Fruit fly (Drosophila melanogaster) whole organism, prepupa: ENCODE results near the gene CG34334.

ENCODE experiments used
- CG10631 ChIP-seq: fragments of 200-800 bp; sonication (Bioruptor generic); optimal IDR thresholded peaks from 2 replicates; lab custom pipeline; 2016; ENCODE audit warnings: missing biosample characterization, missing genetic modification characterization
- CG10669 ChIP-seq: fragments of 200-800 bp; sonication (Bioruptor generic); optimal IDR thresholded peaks from 3 replicates; lab custom pipeline; 2018; ENCODE audit warnings: missing biosample characterization, mild to moderate bottlenecking, missing genetic modification characterization, moderate library complexity
- CG11294 ChIP-seq: fragments of 200-800 bp; sonication (Bioruptor generic); IDR thresholded peaks from 2 replicates; pipeline ENCODE4 v1.3.6; 2022; ENCODE audit warnings: missing biosample characterization, missing genetic modification characterization
- CG11762 ChIP-seq: fragments of 200-800 bp; sonication (Bioruptor generic); optimal IDR thresholded peaks from 3 replicates; lab custom pipeline; 2016; ENCODE audit warnings: missing biosample characterization, missing genetic modification characterization; ENCODE audit not compliant: insufficient read depth
- CG11902 ChIP-seq: fragments of 200-800 bp; sonication (Bioruptor generic); optimal IDR thresholded peaks from 3 replicates; lab custom pipeline; 2016; ENCODE audit warnings: missing biosample characterization, missing genetic modification characterization
- CG15336 ChIP-seq: fragments of 200-800 bp; sonication (Bioruptor generic); IDR thresholded peaks from 2 replicates; pipeline ENCODE4 v1.3.6; 2022; ENCODE audit warnings: missing biosample characterization, missing genetic modification characterization
- CG1621 ChIP-seq: fragments of 200-800 bp; sonication (Bioruptor generic); optimal IDR thresholded peaks from 3 replicates; lab custom pipeline; 2018; ENCODE audit warnings: missing biosample characterization, mild to moderate bottlenecking, missing genetic modification characterization
- CG3032 ChIP-seq: fragments of 200-800 bp; optimal IDR thresholded peaks from 2 replicates; lab custom pipeline; 2019; ENCODE audit warnings: missing biosample characterization, mild to moderate bottlenecking, missing genetic modification characterization, moderate library complexity
- CG32006 ChIP-seq: fragments of 200-800 bp; sonication (Bioruptor generic); optimal IDR thresholded peaks from 3 replicates; lab custom pipeline; 2017; ENCODE audit warnings: missing biosample characterization, mild to moderate bottlenecking, missing genetic modification characterization
- CG34406 ChIP-seq: fragments of 200-800 bp; sonication (Bioruptor generic); optimal IDR thresholded peaks from 3 replicates; lab custom pipeline; 2016; ENCODE audit warnings: missing biosample characterization, missing genetic modification characterization
- CG3919 ChIP-seq: fragments of 200-800 bp; sonication (Bioruptor generic); optimal IDR thresholded peaks from 3 replicates; lab custom pipeline; 2016; ENCODE audit warnings: missing biosample characterization, missing genetic modification characterization
- CG6163 ChIP-seq: fragments of 200-800 bp; sonication (Bioruptor generic); IDR thresholded peaks from 3 replicates; pipeline ENCODE4 v1.3.6; 2022; ENCODE audit warnings: missing biosample characterization, missing genetic modification characterization
- CG6276 ChIP-seq: fragments of 200-800 bp; sonication (Bioruptor generic); optimal IDR thresholded peaks from 2 replicates; lab custom pipeline; 2017; ENCODE audit warnings: missing biosample characterization, mild to moderate bottlenecking, missing genetic modification characterization
- CG6808 ChIP-seq: fragments of 200-800 bp; sonication (Bioruptor generic); optimal IDR thresholded peaks from 3 replicates; lab custom pipeline; 2017; ENCODE audit warnings: missing biosample characterization, missing genetic modification characterization, mild to moderate bottlenecking, moderate library complexity, missing genetic modification reagents
- CG6854 ChIP-seq: fragments of 200-800 bp; sonication (Bioruptor generic); optimal IDR thresholded peaks from 2 replicates; lab custom pipeline; 2017; ENCODE audit warnings: missing biosample characterization, mild to moderate bottlenecking, missing genetic modification characterization
- CG7368 ChIP-seq: fragments of 200-800 bp; sonication (Bioruptor generic); optimal IDR thresholded peaks from 3 replicates; lab custom pipeline; 2016; ENCODE audit warnings: missing biosample characterization, missing genetic modification characterization
- CG8119 ChIP-seq: fragments of 200-800 bp; sonication (Bioruptor generic); IDR thresholded peaks from 3 replicates; pipeline ENCODE4 v1.3.6; 2022; ENCODE audit warnings: missing biosample characterization, missing genetic modification characterization
- CG8319 ChIP-seq: fragments of 200-800 bp; sonication (Bioruptor generic); optimal IDR thresholded peaks from 3 replicates; lab custom pipeline; 2016; ENCODE audit warnings: missing biosample characterization, missing genetic modification characterization
- Eip75B ChIP-seq: fragments of 200-800 bp; sonication (Bioruptor generic); optimal IDR thresholded peaks from 3 replicates; lab custom pipeline; 2016; ENCODE audit warnings: missing biosample characterization, missing genetic modification characterization
- Eip78C ChIP-seq: fragments of 200-800 bp; sonication (Bioruptor generic); peaks from one replicate; lab custom pipeline; 2016; ENCODE audit warnings: missing biosample characterization, missing genetic modification characterization
- Eip93F ChIP-seq: fragments of 200-800 bp; sonication (Bioruptor generic); optimal IDR thresholded peaks from 2 replicates; lab custom pipeline; 2016; ENCODE audit warnings: missing biosample characterization, mild to moderate bottlenecking, missing genetic modification characterization
- Ets21C ChIP-seq: fragments of 200-800 bp; sonication (Bioruptor generic); optimal IDR thresholded peaks from 3 replicates; lab custom pipeline; 2016; ENCODE audit warnings: missing biosample characterization, missing genetic modification characterization
- Ets96B ChIP-seq: fragments of 200-800 bp; optimal IDR thresholded peaks from 2 replicates; lab custom pipeline; 2019; ENCODE audit warnings: missing biosample characterization, mild to moderate bottlenecking, missing genetic modification characterization, moderate library complexity
- Hr38 ChIP-seq: sonication (Bioruptor generic); optimal IDR thresholded peaks from 2 replicates; lab custom pipeline; 2016; ENCODE audit warnings: missing biosample characterization, missing genetic modification characterization
- Hr39 ChIP-seq: fragments of 200-800 bp; sonication (Bioruptor generic); optimal IDR thresholded peaks from 2 replicates; lab custom pipeline; 2016; ENCODE audit warnings: missing biosample characterization, missing genetic modification characterization
- Hr4 ChIP-seq: fragments of 200-800 bp; sonication (Bioruptor generic); optimal IDR thresholded peaks from 3 replicates; lab custom pipeline; 2016; ENCODE audit warnings: missing biosample characterization, missing genetic modification characterization
- Met ChIP-seq: fragments of 200-800 bp; sonication (Bioruptor generic); optimal IDR thresholded peaks from 3 replicates; lab custom pipeline; 2016; ENCODE audit warnings: missing biosample characterization, missing genetic modification characterization
- OdsH ChIP-seq: fragments of 200-800 bp; sonication (Bioruptor generic); optimal IDR thresholded peaks from 3 replicates; lab custom pipeline; 2016; ENCODE audit warnings: missing biosample characterization, missing genetic modification characterization
- Smox ChIP-seq: fragments of 200-800 bp; sonication (Bioruptor generic); optimal IDR thresholded peaks from 3 replicates; lab custom pipeline; 2016; ENCODE audit warnings: missing biosample characterization, missing genetic modification characterization
- Sox102F ChIP-seq: fragments of 200-800 bp; sonication (Bioruptor generic); optimal IDR thresholded peaks from 2 replicates; lab custom pipeline; 2016; ENCODE audit warnings: missing biosample characterization, mild to moderate bottlenecking, missing genetic modification characterization
- Sox15 ChIP-seq: fragments of 200-800 bp; sonication (Bioruptor generic); optimal IDR thresholded peaks from 3 replicates; lab custom pipeline; 2016; ENCODE audit warnings: missing biosample characterization, missing genetic modification characterization
- achi ChIP-seq: fragments of 200-800 bp; sonication (Bioruptor generic); optimal IDR thresholded peaks from 3 replicates; lab custom pipeline; 2016; ENCODE audit warnings: missing biosample characterization, missing genetic modification characterization
- acj6 ChIP-seq: fragments of 200-800 bp; sonication (Bioruptor generic); optimal IDR thresholded peaks from 3 replicates; lab custom pipeline; 2016; ENCODE audit warnings: missing biosample characterization, missing genetic modification characterization
- cyc ChIP-seq: fragments of 200-800 bp; sonication (Bioruptor generic); optimal IDR thresholded peaks from 3 replicates; lab custom pipeline; 2016; ENCODE audit warnings: missing biosample characterization, missing genetic modification characterization
- dac ChIP-seq: fragments of 200-800 bp; sonication (Bioruptor generic); optimal IDR thresholded peaks from 2 replicates; lab custom pipeline; 2017; ENCODE audit warnings: missing biosample characterization, mild to moderate bottlenecking, missing genetic modification characterization
- dsx ChIP-seq: fragments of 200-800 bp; optimal IDR thresholded peaks from 3 replicates; lab custom pipeline; 2019; ENCODE audit warnings: missing biosample characterization, mild to moderate bottlenecking, missing genetic modification characterization, moderate library complexity; ENCODE audit not compliant: poor library complexity, severe bottlenecking
- esn ChIP-seq: fragments of 200-800 bp; sonication (Bioruptor generic); optimal IDR thresholded peaks from 2 replicates; lab custom pipeline; 2016; ENCODE audit warnings: missing biosample characterization, mild to moderate bottlenecking, missing genetic modification characterization, moderate library complexity
- fd59A ChIP-seq: fragments of 200-800 bp; sonication (Bioruptor generic); optimal IDR thresholded peaks from 2 replicates; lab custom pipeline; 2017; ENCODE audit warnings: missing biosample characterization, mild to moderate bottlenecking, missing genetic modification characterization, missing genetic modification reagents
- fkh ChIP-seq: fragments of 200-800 bp; sonication (Bioruptor generic); optimal IDR thresholded peaks from 3 replicates; lab custom pipeline; 2017; ENCODE audit warnings: missing biosample characterization, mild to moderate bottlenecking, missing genetic modification characterization, moderate library complexity
- lz ChIP-seq: fragments of 200-800 bp; sonication (Bioruptor generic); optimal IDR thresholded peaks from 3 replicates; lab custom pipeline; 2016; ENCODE audit warnings: missing biosample characterization, missing genetic modification characterization
- net ChIP-seq: fragments of 200-800 bp; sonication (Bioruptor generic); optimal IDR thresholded peaks from 3 replicates; lab custom pipeline; 2016; ENCODE audit warnings: missing biosample characterization, missing genetic modification characterization
- salr ChIP-seq, 2 experiments: fragments of 200-800 bp; sonication (Bioruptor generic); optimal IDR thresholded peaks; 3 replicates each; lab custom pipeline; 2016 to 2018; ENCODE audit warnings: missing biosample characterization in 2 of 2, missing genetic modification characterization in 2 of 2, mild to moderate bottlenecking in 1 of 2
- spab ChIP-seq: fragments of 200-800 bp; sonication (Bioruptor generic); optimal IDR thresholded peaks from 2 replicates; lab custom pipeline; 2017; ENCODE audit warnings: missing biosample characterization, mild to moderate bottlenecking, missing genetic modification characterization, missing genetic modification reagents
- ss ChIP-seq, 2 experiments: fragments of 200-800 bp; sonication (Bioruptor generic); optimal IDR thresholded peaks; 2 replicates in 1 of 2; 3 replicates in 1 of 2; lab custom pipeline; 2017 to 2018; ENCODE audit warnings: mild to moderate bottlenecking in 2 of 2, missing biosample characterization in 2 of 2, missing genetic modification characterization in 2 of 2, moderate library complexity in 1 of 2
- svp ChIP-seq: fragments of 200-800 bp; sonication (Bioruptor generic); peaks from one replicate; lab custom pipeline; 2016; ENCODE audit warnings: missing biosample characterization, missing genetic modification characterization
- topi ChIP-seq: fragments of 200-800 bp; sonication (Bioruptor generic); optimal IDR thresholded peaks from 3 replicates; lab custom pipeline; 2016; ENCODE audit warnings: missing biosample characterization, missing genetic modification characterization
- vri ChIP-seq: fragments of 200-800 bp; sonication (Bioruptor generic); optimal IDR thresholded peaks from 3 replicates; lab custom pipeline; 2016; ENCODE audit warnings: missing biosample characterization, mild to moderate bottlenecking, missing genetic modification characterization

The CG34334 gene

dm6 chrX:22833534-22833933, 39.1 kb upstream of the CG34334 start (continued):
- TF ChIP-seq ss (GFP tag; optimal IDR thresholded peaks at IDR 0.05; lab: Kevin White, UChicago), result peak; percentile 10 to 35
- TF ChIP-seq CG11762 (GFP tag; lab: Kevin White, UChicago), result peak; percentile 64
- peak; percentile 74 to 77 for TF ChIP-seq salr (GFP tag; optimal IDR thresholded peaks at IDR 0.05; lab: Kevin White, UChicago)
- peak; percentile 69 for TF ChIP-seq cyc (GFP tag; lab: Kevin White, UChicago)
- peak; percentile 69 for TF ChIP-seq Ets96B
- TF ChIP-seq achi (GFP tag; lab: Kevin White, UChicago), result peak; percentile 82
- TF ChIP-seq Eip78C (GFP tag; lab: Kevin White, UChicago), result peak; percentile 93
- TF ChIP-seq CG6276 (GFP tag; lab: Kevin White, UChicago), result peak; percentile 82
- TF ChIP-seq Eip75B (GFP tag; lab: Kevin White, UChicago), result peak; percentile 72
- peak; percentile 53 for TF ChIP-seq spab (GFP tag; lab: Kevin White, UChicago)
- peak; percentile 77 for TF ChIP-seq fd59A (GFP tag; lab: Kevin White, UChicago)
- TF ChIP-seq dac (GFP tag; lab: Kevin White, UChicago), result peak; percentile 84
- TF ChIP-seq CG3919, result peak; percentile 82
- peak; percentile 70 for TF ChIP-seq topi (GFP tag; lab: Kevin White, UChicago)
- peak; percentile 54 for TF ChIP-seq Met (GFP tag; lab: Kevin White, UChicago)
- TF ChIP-seq CG11294 (GFP tag; lab: Robert Waterston, UW), result peak; percentile 61
- TF ChIP-seq CG10669 (GFP tag; lab: Kevin White, UChicago), result peak; percentile 63
- TF ChIP-seq Sox102F, result peak; percentile 54
- peak; percentile 78 for TF ChIP-seq CG1621 (tag; lab: Kevin White, UChicago)
- peak; percentile 80 for TF ChIP-seq acj6
- TF ChIP-seq CG11902 (GFP tag; lab: Kevin White, UChicago), result peak; percentile 53
- peak; percentile 57 for TF ChIP-seq esn (GFP tag; lab: Kevin White, UChicago)
- no peak for TF ChIP-seq Eip93F
- peak; percentile 92 for TF ChIP-seq CG8119 (GFP tag; lab: Robert Waterston, UW)
- peak; percentile 83 for TF ChIP-seq OdsH (GFP tag; lab: Kevin White, UChicago)
- no peak for TF ChIP-seq Hr38 (GFP tag; lab: Kevin White, UChicago)
- peak; percentile 55 for TF ChIP-seq Smox (GFP tag; lab: Kevin White, UChicago)
- peak; percentile 93 for TF ChIP-seq CG32006 (GFP tag; lab: Kevin White, UChicago)
- peak; percentile 76 for TF ChIP-seq CG3032 (tag; lab: Kevin White, UChicago)
- no peak for TF ChIP-seq CG6854 (GFP tag; lab: Kevin White, UChicago)
- TF ChIP-seq CG8319 (GFP tag; lab: Kevin White, UChicago), result peak; percentile 49
- peak; percentile 53 for TF ChIP-seq Sox15 (GFP tag; lab: Kevin White, UChicago)
- TF ChIP-seq vri (GFP tag; lab: Kevin White, UChicago), result peak; percentile 25
- peak; percentile 23 for TF ChIP-seq dsx (GFP tag; lab: Kevin White, UChicago)
- TF ChIP-seq net, result peak; percentile 86
- peak; percentile 91 for TF ChIP-seq CG15336
- TF ChIP-seq CG6163 (GFP tag; lab: Robert Waterston, UW), result peak; percentile 88

- no peak for TF ChIP-seq CG11902 (GFP tag; lab: Kevin White, UChicago)
- no peak for TF ChIP-seq acj6
- no peak for TF ChIP-seq achi (GFP tag; lab: Kevin White, UChicago)
- no peak for TF ChIP-seq CG6163 (GFP tag; lab: Robert Waterston, UW)
- no peak for TF ChIP-seq Met (GFP tag; lab: Kevin White, UChicago)
Measured at dm6 chrX:22836438-22836837, 36.2 kb upstream of the CG34334 start.

DNA sequence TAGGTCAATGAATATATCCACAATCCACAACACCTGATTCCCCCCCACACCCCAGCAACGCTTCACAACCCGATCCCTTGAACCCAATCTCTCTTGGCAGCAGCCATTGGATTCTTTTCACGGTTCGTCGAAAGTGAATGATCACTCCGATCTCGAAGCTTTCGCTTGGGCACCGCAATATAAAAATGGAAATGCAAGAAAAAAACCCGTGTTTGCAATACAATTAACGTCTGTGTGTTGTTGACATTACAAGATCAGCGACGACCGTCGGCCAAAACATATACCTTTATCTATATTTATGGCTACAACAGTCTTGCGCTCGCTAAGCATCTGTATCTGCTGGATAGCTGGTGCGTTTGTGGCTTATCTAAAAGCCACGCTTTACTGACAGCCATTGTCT, 35.3 kb upstream of the CG34334 start:
- TF ChIP-seq Smox (GFP tag; lab: Kevin White, UChicago) (no peak), dac (GFP tag; lab: Kevin White, UChicago) (no peak), CG6808 (peak; percentile 1), lz (no peak), Hr4 (GFP tag; lab: Kevin White, UChicago) (no peak), CG10631 (peak; percentile 33), spab (GFP tag; lab: Kevin White, UChicago) (no peak), achi (GFP tag; lab: Kevin White, UChicago) (peak; percentile 1), ss (GFP tag; optimal IDR thresholded peaks at IDR 0.05; lab: Kevin White, UChicago) (peak in 1 of 2 experiments; percentile 18), CG7368 (GFP tag; lab: Kevin White, UChicago) (no peak), svp (peak; percentile 70), fkh (GFP tag; lab: Kevin White, UChicago) (peak; percentile 66), CG32006 (GFP tag; lab: Kevin White, UChicago) (no peak), Hr39 (GFP tag; lab: Kevin White, UChicago) (no peak), CG15336 (no peak), Hr38 (GFP tag; lab: Kevin White, UChicago) (no peak), Ets21C (GFP tag; lab: Kevin White, UChicago) (no peak), Eip78C (GFP tag; lab: Kevin White, UChicago) (peak; percentile 40), CG3919 (peak; percentile 19), acj6 (no peak), CG34406 (GFP tag; lab: Kevin White, UChicago) (no peak)
